Fruit fly (Drosophila melanogaster) whole organism, embryonic: ENCODE data around the gene CG5160.

Source experiments
- ATbp ChIP-seq: fragments of 200-800 bp; sonication (Bioruptor generic); optimal IDR thresholded peaks from 2 replicates; lab custom pipeline; 2017; ENCODE audit warnings: missing biosample characterization, mild to moderate bottlenecking, missing genetic modification characterization, missing genetic modification reagents
- Bdp1 ChIP-seq: fragments of 200-800 bp; sonication (Bioruptor generic); optimal IDR thresholded peaks from 3 replicates; lab custom pipeline; 2016; ENCODE audit warnings: missing biosample characterization, missing genetic modification characterization
- BtbVII ChIP-seq: fragments of 200-800 bp; sonication (Bioruptor generic); optimal IDR thresholded peaks from 3 replicates; lab custom pipeline; 2017; ENCODE audit warnings: missing biosample characterization, mild to moderate bottlenecking, missing genetic modification characterization
- CG13123 ChIP-seq: fragments of 200-800 bp; sonication (Bioruptor generic); optimal IDR thresholded peaks from 2 replicates; lab custom pipeline; 2016; ENCODE audit warnings: missing biosample characterization, missing genetic modification characterization
- CG13624 ChIP-seq: fragments of 200-800 bp; sonication (Bioruptor generic); optimal IDR thresholded peaks from 2 replicates; lab custom pipeline; 2016; ENCODE audit warnings: missing biosample characterization, missing genetic modification characterization
- CG14014 ChIP-seq: fragments of 200-800 bp; sonication (Bioruptor generic); IDR thresholded peaks from 2 replicates; pipeline ENCODE4 v1.3.6; 2022; ENCODE audit warnings: missing biosample characterization, missing genetic modification characterization
- CG14441 ChIP-seq: fragments of 200-800 bp; sonication (Bioruptor generic); IDR thresholded peaks from 2 replicates; pipeline ENCODE4 v1.3.6; 2022; ENCODE audit warnings: missing biosample characterization, missing genetic modification characterization
- CG14667 ChIP-seq: fragments of 200-800 bp; sonication (Bioruptor generic); IDR thresholded peaks from 2 replicates; pipeline ENCODE4 v1.3.6; 2022; ENCODE audit warnings: missing biosample characterization, missing genetic modification characterization
- CG14710 ChIP-seq: fragments of 200-800 bp; sonication (Bioruptor generic); optimal IDR thresholded peaks from 3 replicates; lab custom pipeline; 2019; ENCODE audit warnings: missing biosample characterization, mild to moderate bottlenecking, missing genetic modification characterization, moderate library complexity
- CG15269 ChIP-seq: fragments of 200-800 bp; sonication (Bioruptor generic); optimal IDR thresholded peaks from 2 replicates; lab custom pipeline; 2018; ENCODE audit warnings: missing biosample characterization, mild to moderate bottlenecking, missing genetic modification characterization, moderate library complexity
- CG3847 ChIP-seq: fragments of 200-800 bp; sonication (Bioruptor generic); IDR thresholded peaks from 2 replicates; pipeline ENCODE4 v1.3.6; 2022; ENCODE audit warnings: missing biosample characterization, missing genetic modification characterization
- CG6272 ChIP-seq: fragments of 200-800 bp; sonication (Bioruptor generic); IDR thresholded peaks from 2 replicates; pipeline ENCODE4 v1.3.6; 2022; ENCODE audit warnings: missing biosample characterization, missing genetic modification characterization
- CG7372 ChIP-seq: fragments of 200-800 bp; sonication (Bioruptor generic); IDR thresholded peaks from 2 replicates; pipeline ENCODE4 v1.3.6; 2022; ENCODE audit warnings: missing biosample characterization, missing genetic modification characterization
- CG8089 ChIP-seq: fragments of 200-800 bp; sonication (Bioruptor generic); optimal IDR thresholded peaks from 3 replicates; lab custom pipeline; 2016; ENCODE audit warnings: missing biosample characterization, missing genetic modification characterization
- D19A ChIP-seq: fragments of 200-800 bp; optimal IDR thresholded peaks from 3 replicates; lab custom pipeline; 2019; ENCODE audit warnings: missing biosample characterization, mild to moderate bottlenecking, missing genetic modification characterization, moderate library complexity
- D19B ChIP-seq: fragments of 200-800 bp; sonication (Bioruptor generic); optimal IDR thresholded peaks from 2 replicates; lab custom pipeline; 2017; ENCODE audit warnings: missing biosample characterization, mild to moderate bottlenecking, missing genetic modification characterization
- Dbx ChIP-seq: fragments of 200-800 bp; sonication (Bioruptor generic); IDR thresholded peaks from 3 replicates; pipeline ENCODE4 v1.3.6; 2022; ENCODE audit warnings: missing biosample characterization, missing genetic modification characterization
- Dek ChIP-seq: fragments of 200-800 bp; sonication (Bioruptor generic); optimal IDR thresholded peaks from 3 replicates; lab custom pipeline; 2019; ENCODE audit warnings: missing biosample characterization, mild to moderate bottlenecking, missing genetic modification characterization, moderate library complexity
- Fer1 ChIP-seq: fragments of 200-800 bp; sonication (Bioruptor generic); optimal IDR thresholded peaks from 2 replicates; lab custom pipeline; 2017; ENCODE audit warnings: missing biosample characterization, mild to moderate bottlenecking, missing genetic modification characterization
- Fer3 ChIP-seq: fragments of 200-800 bp; sonication (Bioruptor generic); optimal IDR thresholded peaks from 2 replicates; lab custom pipeline; 2018; ENCODE audit warnings: missing biosample characterization, mild to moderate bottlenecking, missing genetic modification characterization, moderate library complexity
- Gug ChIP-seq: fragments of 200-800 bp; sonication (Bioruptor generic); IDR thresholded peaks from 4 replicates; pipeline ENCODE4 v1.3.6; 2022; ENCODE audit warnings: missing biosample characterization, missing genetic modification characterization
- Nf-YA ChIP-seq: fragments of 200-800 bp; sonication (Bioruptor generic); IDR thresholded peaks from 2 replicates; pipeline ENCODE4 v1.3.6; 2022; ENCODE audit warnings: missing biosample characterization, missing genetic modification characterization
- NfI ChIP-seq: fragments of 200-800 bp; sonication (Bioruptor generic); optimal IDR thresholded peaks from 3 replicates; lab custom pipeline; 2018; ENCODE audit warnings: missing biosample characterization, mild to moderate bottlenecking, missing genetic modification characterization, moderate library complexity
- Oaz ChIP-seq: fragments of 200-800 bp; sonication (Bioruptor generic); IDR thresholded peaks from 2 replicates; pipeline ENCODE4 v1.3.6; 2022; ENCODE audit warnings: missing biosample characterization, missing genetic modification characterization
- PHDP ChIP-seq: fragments of 200-800 bp; sonication (Bioruptor generic); optimal IDR thresholded peaks from 3 replicates; lab custom pipeline; 2018; ENCODE audit warnings: missing biosample characterization, mild to moderate bottlenecking, missing genetic modification characterization, moderate library complexity
- Pdp1 ChIP-seq, 2 experiments: fragments of 200-800 bp; sonication (Bioruptor generic); optimal IDR thresholded peaks; 3 replicates each; lab custom pipeline; 2016; ENCODE audit warnings: missing biosample characterization in 2 of 2, missing genetic modification characterization in 2 of 2, mild to moderate bottlenecking in 1 of 2, moderate library complexity in 1 of 2
- Stat92E ChIP-seq, 3 experiments: fragments of >200 bp in 2 of 3; fragments of 200-800 bp in 1 of 3; sonication (Bioruptor generic) in 1 of 3; optimal IDR thresholded peaks; 2 replicates each; lab custom pipeline; 2017 to 2019; ENCODE audit warnings: missing biosample characterization in 3 of 3, missing genetic modification characterization in 3 of 3, mild to moderate bottlenecking in 1 of 3, moderate library complexity in 1 of 3
- Xbp1 ChIP-seq: fragments of 200-800 bp; sonication (Bioruptor generic); optimal IDR thresholded peaks from 3 replicates; lab custom pipeline; 2016; ENCODE audit warnings: missing biosample characterization, mild to moderate bottlenecking, missing genetic modification characterization
- al ChIP-seq: fragments of 200-800 bp; sonication (Bioruptor generic); IDR thresholded peaks from 2 replicates; pipeline ENCODE4 v1.3.6; 2022; ENCODE audit warnings: missing biosample characterization, missing genetic modification characterization
- ap ChIP-seq: fragments of 200-800 bp; sonication (Bioruptor generic); IDR thresholded peaks from 2 replicates; pipeline ENCODE4 v1.3.6; 2022; ENCODE audit warnings: missing biosample characterization, missing genetic modification characterization
- bcd ChIP-seq: fragments of 200-800 bp; sonication (Bioruptor generic); optimal IDR thresholded peaks from 2 replicates; lab custom pipeline; 2017; ENCODE audit warnings: missing biosample characterization, mild to moderate bottlenecking, missing genetic modification characterization
- dysf ChIP-seq: fragments of 200-800 bp; sonication (Bioruptor generic); IDR thresholded peaks from 3 replicates; pipeline ENCODE4 v1.3.6; 2022; ENCODE audit warnings: missing biosample characterization, missing genetic modification characterization
- esg ChIP-seq: fragments of 200-800 bp; sonication (Bioruptor generic); conservative IDR thresholded peaks from 2 replicates; pipeline ENCODE4 v1.3.6; 2022; ENCODE audit warnings: missing biosample characterization, missing genetic modification characterization
- fru ChIP-seq: fragments of >200 bp; optimal IDR thresholded peaks from 2 replicates; lab custom pipeline; 2017
- ftz-f1 ChIP-seq: fragments of 200-800 bp; sonication (Bioruptor generic); optimal IDR thresholded peaks from 2 replicates; lab custom pipeline; 2016; ENCODE audit warnings: missing biosample characterization, missing genetic modification characterization
- grau ChIP-seq: fragments of 200-800 bp; optimal IDR thresholded peaks from 3 replicates; lab custom pipeline; 2019; ENCODE audit warnings: missing biosample characterization, mild to moderate bottlenecking, missing genetic modification characterization, moderate library complexity
- hkb ChIP-seq, 2 experiments: fragments of 200-800 bp in 1 of 2; fragments of >200 bp in 1 of 2; sonication (Bioruptor generic) in 1 of 2; IDR thresholded peaks in 1 of 2; optimal IDR thresholded peaks in 1 of 2; 2 replicates each; pipeline versions ENCODE4 v1.3.6 to Lab custom; 2017 to 2022; ENCODE audit warnings: missing biosample characterization in 1 of 2, missing genetic modification characterization in 1 of 2
- inv ChIP-seq: fragments of 200-800 bp; sonication (Bioruptor generic); IDR thresholded peaks from 2 replicates; pipeline ENCODE4 v1.3.6; 2022; ENCODE audit warnings: missing biosample characterization, missing genetic modification characterization; ENCODE audit not compliant: partially characterized antibody
- lab ChIP-seq: fragments of 200-800 bp; sonication (Bioruptor generic); optimal IDR thresholded peaks from 3 replicates; lab custom pipeline; 2017; ENCODE audit warnings: missing biosample characterization, missing genetic modification characterization, mild to moderate bottlenecking, moderate library complexity, missing genetic modification reagents
- mam ChIP-seq: fragments of 200-800 bp; sonication (Bioruptor generic); optimal IDR thresholded peaks from 3 replicates; lab custom pipeline; 2016; ENCODE audit warnings: missing biosample characterization, missing genetic modification characterization
- pan ChIP-seq, 4 experiments: fragments of >200 bp in 3 of 4; fragments of 200-800 bp in 1 of 4; sonication (Bioruptor generic) in 1 of 4; optimal IDR thresholded peaks in 3 of 4; IDR thresholded peaks in 1 of 4; 2 replicates each; pipeline versions ENCODE4 v1.3.6 to Lab custom; 2017 to 2022; ENCODE audit warnings: missing biosample characterization in 2 of 4, missing genetic modification characterization in 2 of 4, mixed read lengths in 1 of 4
- phol ChIP-seq: fragments of 200-800 bp; sonication (Bioruptor generic); optimal IDR thresholded peaks from 3 replicates; lab custom pipeline; 2018; ENCODE audit warnings: missing biosample characterization, mild to moderate bottlenecking, missing genetic modification characterization, moderate library complexity
- prd ChIP-seq, 3 experiments: fragments of >200 bp in 2 of 3; fragments of 200-800 bp in 1 of 3; sonication (Bioruptor generic) in 1 of 3; optimal IDR thresholded peaks in 2 of 3; IDR thresholded peaks in 1 of 3; 2 replicates in 2 of 3; 3 replicates in 1 of 3; pipeline versions ENCODE4 v1.3.6 to Lab custom; 2017 to 2022; ENCODE audit warnings: missing biosample characterization in 1 of 3, missing genetic modification characterization in 1 of 3
- slbo ChIP-seq: fragments of 200-800 bp; sonication (Bioruptor generic); IDR thresholded peaks from 2 replicates; pipeline ENCODE4 v1.3.6; 2022; ENCODE audit warnings: missing biosample characterization, missing genetic modification characterization
- sug ChIP-seq: fragments of 200-800 bp; optimal IDR thresholded peaks from 2 replicates; lab custom pipeline; 2019; ENCODE audit warnings: missing biosample characterization, mild to moderate bottlenecking, missing genetic modification characterization, moderate library complexity
- tgo ChIP-seq: fragments of 200-800 bp; sonication (Bioruptor generic); IDR thresholded peaks from 3 replicates; pipeline ENCODE4 v1.3.6; 2022; ENCODE audit warnings: missing biosample characterization, missing genetic modification characterization
- tio ChIP-seq: fragments of 200-800 bp; sonication (Bioruptor generic); optimal IDR thresholded peaks from 2 replicates; lab custom pipeline; 2017; ENCODE audit warnings: missing biosample characterization, missing genetic modification characterization, inconsistent platforms
- vfl ChIP-seq: fragments of 200-800 bp; sonication (Bioruptor generic); optimal IDR thresholded peaks from 2 replicates; lab custom pipeline; 2016; ENCODE audit warnings: missing biosample characterization, missing genetic modification characterization
- zfh2 ChIP-seq: fragments of 200-800 bp; sonication (Bioruptor generic); optimal IDR thresholded peaks from 2 replicates; lab custom pipeline; 2016; ENCODE audit warnings: missing biosample characterization, missing genetic modification characterization

The CG5160 gene

dm6 chr2L:7442929-7443328 lies 44.4 kb upstream of the CG5160 start (continued):
- TF ChIP-seq lab (GFP tag; lab: Kevin White, UChicago) (peak; percentile 46), CG8089 (GFP tag; lab: Kevin White, UChicago) (no peak), CG14014 (GFP tag; lab: Robert Waterston, UW) (peak; percentile 68), CG6272 (GFP tag; lab: Robert Waterston, UW) (0 out of 2 replicates have a peak, but pooled peaks have one; percentile 6), D19B (GFP tag; lab: Kevin White, UChicago) (peak; percentile 29), Nf-YA (GFP tag; lab: Robert Waterston, UW) (no peak), esg (peak; percentile 37; the same call in 1 of the 2 replicates), Pdp1 (GFP tag; optimal IDR thresholded peaks at IDR 0.05; lab: Kevin White, UChicago) (peak in 1 of 2 experiments; percentile 12), Dek (tag; lab: Kevin White, UChicago) (peak; percentile 42), pan (optimal IDR thresholded peaks at IDR 0.05; lab: Kevin White, UChicago) (no peak), pan (GFP tag; optimal IDR thresholded peaks at IDR 0.05 in 1 of 2, IDR thresholded peaks at IDR 0.05 in 1 of 2) (peak in 1 of 2 experiments; percentile 58), NfI (peak; percentile 39), CG13123 (GFP tag; lab: Kevin White, UChicago) (no peak), Fer1 (GFP tag; lab: Kevin White, UChicago) (peak; percentile 7), tio (GFP tag; lab: Kevin White, UChicago) (peak; percentile 35), BtbVII (peak; percentile 24), Gug (GFP tag; lab: Robert Waterston, UW) (peak; percentile 56; the same call in 2 of the 4 replicates), mam (GFP tag; lab: Kevin White, UChicago) (peak; percentile 28), CG15269 (tag; lab: Kevin White, UChicago) (peak; percentile 65), PHDP (tag; lab: Kevin White, UChicago) (peak; percentile 28), CG14441 (GFP tag; lab: Robert Waterston, UW) (peak; percentile 67), Stat92E (GFP tag; optimal IDR thresholded peaks at IDR 0.05; lab: Kevin White, UChicago) (no peak), dysf (GFP tag; lab: Robert Waterston, UW) (peak; percentile 65; the same call in 2 of the 3 replicates), CG14710 (no peak), zfh2 (GFP tag; lab: Kevin White, UChicago) (peak; percentile 40), prd (optimal IDR thresholded peaks at IDR 0.05; lab: Kevin White, UChicago) (no peak), prd (GFP tag; IDR thresholded peaks at IDR 0.05; lab: Robert Waterston, UW) (peak; percentile 49; the same call in 1 of the 3 replicates), fru (lab: Kevin White, UChicago) (no peak), Bdp1 (GFP tag; lab: Kevin White, UChicago) (no peak), tgo (GFP tag; lab: Robert Waterston, UW) (peak; percentile 49; the same call in 2 of the 3 replicates), ftz-f1 (GFP tag; lab: Kevin White, UChicago) (no peak), ap (no peak), Fer3 (tag; lab: Kevin White, UChicago) (peak; percentile 37), CG3847 (peak; percentile 42), Dbx (GFP tag; lab: Robert Waterston, UW) (peak; percentile 48; the same call in 1 of the 3 replicates), hkb (optimal IDR thresholded peaks at IDR 0.05; lab: Kevin White, UChicago) (no peak), hkb (GFP tag; IDR thresholded peaks at IDR 0.05; lab: Robert Waterston, UW) (peak; percentile 40; the same call in 1 of the 2 replicates), CG7372 (GFP tag; lab: Robert Waterston, UW) (peak; percentile 61; the same call in 1 of the 2 replicates), al (GFP tag; lab: Robert Waterston, UW) (peak; percentile 69), CG14667 (GFP tag; lab: Robert Waterston, UW) (no peak), bcd (GFP tag; lab: Kevin White, UChicago) (peak; percentile 39), Oaz (GFP tag; lab: Robert Waterston, UW) (no peak), Xbp1 (peak; percentile 17), inv (no peak), CG13624 (GFP tag; lab: Kevin White, UChicago) (peak; percentile 15), D19A (tag; lab: Kevin White, UChicago) (peak; percentile 17), vfl (GFP tag; lab: Kevin White, UChicago) (peak; percentile 34), phol (no peak), grau (tag; lab: Kevin White, UChicago) (peak; percentile 47), slbo (GFP tag; lab: Robert Waterston, UW) (peak; percentile 73), sug (tag; lab: Kevin White, UChicago) (peak; percentile 8), ATbp (GFP tag; lab: Kevin White, UChicago) (no peak)
